Fruit fly (Drosophila melanogaster) S2 (cell line): ENCODE data around the gene CG6709.
A peak's percentile ranks its signal among the peaks of the same experiment; 100 is the strongest.

Experiments
- CG8478 ChIP-seq: fragments of >200 bp; optimal IDR thresholded peaks from 2 replicates; lab custom pipeline; 2018
- CTCF ChIP-seq, 2 experiments: fragments of >200 bp; optimal IDR thresholded peaks; 2 replicates each; lab custom pipeline; 2018

CG6709 gene

DNA sequence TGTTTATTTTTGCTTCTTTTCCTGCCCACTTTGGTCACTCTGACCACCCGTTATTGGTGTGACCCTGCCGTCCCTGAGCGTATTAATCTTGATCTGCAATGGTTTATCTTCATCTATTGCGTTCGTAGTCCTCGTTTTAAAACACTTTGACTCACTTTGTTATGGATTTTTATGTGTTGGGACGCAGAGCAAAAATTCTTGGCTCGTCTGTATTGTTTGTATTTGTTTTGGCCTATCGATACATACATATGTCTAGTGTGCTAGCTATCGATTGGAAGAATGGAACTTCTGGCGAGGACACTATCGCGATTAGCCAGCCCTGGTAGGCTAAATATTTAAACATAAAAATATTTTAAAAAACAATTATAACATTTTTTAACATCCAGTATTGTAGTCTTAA is 34.9 kb downstream of the CG6709 start, which contains the start of gene CG10809:
Gene CG10809, minus strand, starts transcription at position 266 of the 400 bp plus-strand sequence.
- TF ChIP-seq CG8478 (lab: Kevin White, UChicago): no peak
- peak in 1 of 2 experiments; percentile 8 for TF ChIP-seq CTCF (optimal IDR thresholded peaks at IDR 0.05; lab: Kevin White, UChicago)

DNA sequence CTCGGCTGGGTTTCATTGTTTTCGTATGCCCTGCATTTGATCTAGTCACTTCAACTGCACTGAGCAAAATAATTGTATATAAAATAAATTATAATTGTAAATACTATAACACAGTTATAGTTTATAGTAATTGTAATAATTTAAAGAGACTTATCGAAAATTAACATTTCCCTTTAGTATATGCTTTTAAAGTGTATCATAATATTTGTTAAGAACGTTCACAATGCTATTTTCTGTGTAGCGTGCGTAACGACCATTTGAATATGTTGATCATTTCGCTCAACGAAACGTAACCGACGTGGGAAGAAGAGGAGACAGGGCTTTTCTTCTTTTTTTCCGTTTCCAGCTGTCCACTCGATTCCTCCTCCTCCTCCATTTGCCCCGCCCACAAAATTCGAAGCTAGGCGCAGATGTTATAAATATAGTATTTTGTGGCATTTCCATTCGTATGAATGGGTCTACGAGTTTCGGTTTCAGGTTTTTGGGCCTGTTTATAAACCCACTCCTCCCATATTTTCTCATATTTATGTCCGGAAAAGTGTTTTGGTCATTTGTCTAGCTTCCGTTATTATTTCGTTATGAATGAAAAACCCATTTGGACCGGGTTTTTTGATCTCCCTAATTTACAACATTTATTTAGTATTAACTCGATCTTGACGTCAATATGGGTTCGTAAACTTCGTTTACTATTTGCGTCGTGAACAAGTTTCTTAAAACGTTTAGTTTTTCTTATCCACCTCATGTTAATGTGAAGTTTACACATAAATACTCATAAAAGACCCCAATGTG is 37.9 kb downstream of the CG6709 start:
- TF ChIP-seq CTCF (optimal IDR thresholded peaks at IDR 0.05; lab: Kevin White, UChicago): no peak
- no peak for TF ChIP-seq CG8478 (lab: Kevin White, UChicago)

DNA sequence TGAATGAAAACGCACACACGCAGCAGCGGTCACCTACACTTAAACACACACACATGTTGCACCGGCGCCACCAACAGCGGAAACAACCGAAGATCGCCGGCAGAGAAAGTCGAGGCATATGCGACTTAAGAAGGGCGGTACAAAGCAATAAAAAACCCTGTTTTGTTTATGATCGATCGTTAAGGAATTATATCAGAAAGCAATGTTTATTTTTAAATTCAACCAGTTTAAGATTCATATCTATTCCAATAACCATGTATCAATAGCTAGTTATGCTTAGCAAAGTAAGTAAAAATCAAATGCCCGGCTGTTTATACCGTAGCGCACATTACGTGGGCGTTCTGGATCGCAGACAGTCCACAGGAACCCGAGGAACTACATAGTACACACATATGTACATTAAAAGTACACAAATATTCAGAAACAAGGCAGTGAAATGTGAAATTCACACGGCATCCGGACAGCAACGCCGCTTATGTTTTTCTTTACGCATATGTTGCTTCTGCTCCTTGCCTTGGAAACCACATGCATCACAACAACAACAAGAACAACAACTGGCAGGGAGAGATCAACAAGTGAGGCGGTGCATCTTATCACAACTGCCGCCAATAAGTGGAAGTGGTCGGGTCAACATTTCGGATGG is 38.6 kb downstream of the CG6709 start:
- TF ChIP-seq CG8478 (lab: Kevin White, UChicago) (no peak), CTCF (optimal IDR thresholded peaks at IDR 0.05; lab: Kevin White, UChicago) (no peak)

dm6 chr3L:9854583-9855519 is 39.7 kb downstream of the CG6709 start, which contains the start of gene RasGAP1:
Gene RasGAP1 (minus strand): TSS chr3L:9855285.
- TF ChIP-seq CTCF (optimal IDR thresholded peaks at IDR 0.05; lab: Kevin White, UChicago) (peak in 1 of 2 experiments; percentile 15), CG8478 (lab: Kevin White, UChicago) (no peak)

- no peak for TF ChIP-seq CTCF (optimal IDR thresholded peaks at IDR 0.05; lab: Kevin White, UChicago)
- TF ChIP-seq CG8478 (lab: Kevin White, UChicago): no peak
These were observed 40.6 kb downstream of the CG6709 start for dm6 chr3L:9853895-9854470.

DNA sequence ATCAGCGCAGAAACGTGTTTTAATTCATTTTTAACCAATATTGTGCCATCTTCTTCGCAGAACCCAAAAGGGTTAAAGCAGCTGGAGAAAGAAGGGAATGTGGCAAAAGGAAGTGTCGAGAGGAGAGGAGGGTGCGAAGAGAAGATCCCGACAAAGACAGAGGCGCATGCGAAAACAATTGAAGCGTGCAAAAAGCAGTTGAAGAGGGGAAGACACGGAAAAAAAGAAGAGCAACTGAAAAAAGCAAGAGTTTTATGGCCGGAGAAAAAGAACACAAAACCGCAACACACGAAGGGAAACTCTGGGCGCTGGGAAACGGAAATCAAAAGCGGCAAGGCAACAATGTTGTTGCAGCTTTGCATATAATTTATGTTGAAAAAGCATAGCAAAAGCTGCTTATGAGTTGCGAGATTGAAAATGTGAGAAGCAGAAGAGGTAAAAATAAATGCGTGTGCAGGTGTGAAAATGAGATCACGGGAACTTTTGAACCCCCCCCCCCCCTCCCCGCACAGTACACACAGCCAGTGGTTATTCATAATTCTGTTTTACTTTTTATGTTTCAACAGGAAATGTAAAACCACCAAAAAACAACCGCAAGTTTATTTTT is 41.3 kb downstream of the CG6709 start:
- TF ChIP-seq CG8478 (lab: Kevin White, UChicago): no peak

DNA sequence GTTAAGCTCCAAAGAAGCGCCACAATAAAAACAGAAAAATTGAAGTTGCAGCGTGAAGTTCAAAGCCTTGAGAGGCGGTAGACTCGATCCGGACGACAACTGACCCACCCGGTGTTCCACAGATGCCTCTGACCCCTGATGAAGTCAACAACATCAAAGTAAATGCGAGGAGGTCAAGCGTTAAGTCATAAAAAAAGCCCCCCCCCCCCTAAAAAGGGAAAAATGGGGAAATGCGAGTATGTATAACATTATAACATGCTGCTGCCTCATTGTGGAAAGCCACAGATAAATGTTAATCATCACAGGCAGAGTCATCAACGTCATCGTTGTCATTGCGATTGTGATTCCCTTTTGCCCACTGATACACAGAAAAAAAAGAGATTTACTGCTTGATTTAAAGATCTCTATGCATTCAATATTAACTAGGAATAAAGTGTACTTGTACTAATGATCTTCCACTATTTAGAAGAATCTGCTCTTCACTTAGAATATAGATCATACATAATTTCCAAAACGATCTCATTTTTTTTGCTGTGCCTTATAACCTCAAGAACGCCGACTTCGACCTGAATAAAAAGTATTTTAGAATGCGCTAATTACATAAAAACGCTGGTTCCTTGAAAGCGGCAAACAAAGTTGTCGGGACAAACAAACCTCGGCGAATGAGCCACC is 43.4 kb downstream of the CG6709 start:
- TF ChIP-seq CTCF (optimal IDR thresholded peaks at IDR 0.05; lab: Kevin White, UChicago): no peak
- no peak for TF ChIP-seq CG8478 (lab: Kevin White, UChicago)

DNA sequence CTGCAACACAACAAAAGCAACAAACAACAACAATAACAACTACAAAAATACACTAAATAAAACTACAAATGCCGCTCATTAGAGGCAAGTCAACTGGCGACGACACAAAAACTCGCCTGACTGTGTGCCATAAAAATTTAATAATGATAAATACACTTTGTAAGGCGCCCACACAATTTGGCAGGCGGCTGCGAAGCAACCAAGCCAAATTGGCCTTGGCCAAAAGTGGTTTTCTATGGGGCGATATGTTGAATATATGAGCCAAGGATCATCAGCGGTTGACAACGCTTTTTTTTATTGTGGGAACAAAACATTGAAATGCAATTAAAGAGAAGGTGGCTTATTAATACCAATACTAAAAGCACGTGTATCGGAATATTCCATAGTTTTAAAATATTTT is 44.4 kb downstream of the CG6709 start:
- TF ChIP-seq CTCF (optimal IDR thresholded peaks at IDR 0.05; lab: Kevin White, UChicago) (no peak), CG8478 (lab: Kevin White, UChicago) (no peak)

DNA sequence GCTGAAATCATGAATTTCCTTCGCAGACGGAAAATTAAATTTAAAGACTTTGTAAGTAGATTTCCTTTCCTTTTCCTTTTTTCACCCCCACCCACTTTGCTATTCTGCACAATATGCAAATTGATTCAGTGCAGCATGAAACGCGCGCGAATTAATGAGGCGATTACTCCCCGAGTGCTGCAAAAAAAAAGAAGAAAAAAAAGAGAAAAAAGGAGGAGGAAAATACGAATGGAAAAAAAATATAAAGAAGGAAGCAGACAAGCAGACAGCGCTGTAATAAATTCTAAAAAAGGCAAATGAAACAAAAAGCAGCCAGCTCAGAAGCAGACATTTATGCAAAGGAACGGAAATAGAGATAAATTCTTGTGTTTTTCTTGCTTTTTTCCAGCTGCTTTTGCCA is 45.8 kb downstream of the CG6709 start:
- TF ChIP-seq CG8478 (lab: Kevin White, UChicago): no peak
- TF ChIP-seq CTCF (optimal IDR thresholded peaks at IDR 0.05; lab: Kevin White, UChicago): no peak

DNA sequence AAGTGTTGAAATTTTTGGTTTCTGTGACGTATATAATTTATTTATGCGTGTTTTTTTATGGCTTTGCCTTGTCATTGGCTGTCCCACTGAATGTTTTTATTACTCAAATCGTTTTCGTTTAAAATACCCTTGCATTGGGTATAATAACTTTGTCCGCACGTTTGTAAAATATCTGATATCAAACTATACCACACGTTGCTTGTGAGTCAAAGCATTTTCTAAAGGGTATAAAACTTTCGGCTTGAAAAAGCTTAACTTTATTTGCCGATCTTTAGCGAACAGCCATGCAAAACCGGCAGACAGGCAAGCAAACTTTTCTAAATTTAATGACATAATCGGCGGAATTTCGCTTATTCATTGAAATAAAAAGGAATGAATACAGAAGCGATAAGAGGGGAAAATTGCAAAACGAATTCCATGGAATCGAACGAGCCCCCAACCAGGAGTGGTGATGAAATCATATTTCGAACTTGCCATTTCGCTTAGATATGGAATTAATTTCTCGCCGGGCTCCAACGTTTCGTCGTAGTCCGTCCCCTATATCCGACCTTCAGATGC is 47.0 kb downstream of the CG6709 start:
- TF ChIP-seq CTCF (optimal IDR thresholded peaks at IDR 0.05; lab: Kevin White, UChicago) (no peak), CG8478 (lab: Kevin White, UChicago) (no peak)

DNA sequence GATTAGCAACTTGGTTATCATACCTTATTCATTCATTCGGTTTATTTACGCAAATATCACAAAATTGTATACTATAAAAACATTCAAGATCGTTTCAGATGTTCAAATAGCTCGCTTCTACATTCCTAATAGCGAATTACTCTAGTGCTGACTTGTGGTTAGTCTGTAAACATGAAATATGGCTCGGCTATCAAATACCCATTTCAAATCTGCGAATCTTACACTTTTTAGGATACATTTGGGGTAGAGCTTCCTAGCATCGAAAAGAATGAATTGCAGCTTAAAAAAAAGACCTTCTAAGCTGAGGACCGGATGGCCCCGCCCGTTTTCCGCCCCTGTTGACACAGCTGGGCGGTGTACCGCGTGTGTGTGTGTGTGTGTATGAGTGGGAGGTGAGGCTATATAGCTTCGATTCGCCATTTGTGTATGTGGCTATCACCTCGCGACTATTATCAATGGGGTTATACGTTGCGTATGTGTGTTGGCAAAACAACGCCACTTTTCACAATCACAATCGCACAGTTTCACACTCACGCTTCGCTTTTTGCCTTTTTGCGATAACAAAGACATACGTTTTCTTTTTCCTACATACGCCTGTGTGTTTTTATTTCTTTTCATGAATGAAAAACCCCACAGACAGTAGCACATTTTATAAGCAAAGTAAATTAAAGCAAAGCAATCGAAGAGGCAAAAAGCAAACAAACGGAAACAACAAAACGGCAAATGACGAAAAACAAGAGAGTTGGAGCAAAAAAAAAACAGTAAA is 47.8 kb downstream of the CG6709 start:
- TF ChIP-seq CTCF (optimal IDR thresholded peaks at IDR 0.05; lab: Kevin White, UChicago) (no peak), CG8478 (lab: Kevin White, UChicago) (no peak)

DNA sequence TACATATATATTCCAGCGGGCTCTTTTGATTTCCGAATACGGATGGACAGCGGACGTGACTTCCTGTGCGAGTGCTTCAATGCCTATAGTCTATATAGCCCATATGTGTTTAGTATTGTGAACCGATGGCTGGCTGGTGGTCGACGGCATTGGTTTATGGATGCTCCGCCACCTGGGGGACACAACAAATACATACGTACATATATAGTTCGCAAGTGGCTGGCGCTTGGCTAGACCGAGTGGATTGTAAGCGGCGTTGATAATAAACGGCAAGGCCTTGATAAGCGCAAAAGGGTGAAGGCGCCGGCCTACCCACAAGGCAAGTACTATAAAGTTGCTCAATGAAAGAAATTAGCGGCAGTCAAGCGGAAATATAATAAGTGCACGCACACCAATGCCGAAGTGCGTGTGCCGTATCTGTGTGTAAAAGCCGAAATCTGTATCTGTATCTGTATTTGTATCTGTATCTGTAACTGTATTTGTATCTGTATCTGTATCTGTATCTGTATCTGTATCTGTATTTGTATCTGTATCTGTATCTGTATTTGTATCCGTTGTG is 48.5 kb downstream of the CG6709 start:
- TF ChIP-seq CTCF (optimal IDR thresholded peaks at IDR 0.05; lab: Kevin White, UChicago) (no peak), CG8478 (lab: Kevin White, UChicago) (no peak)
